Fruit fly (Drosophila melanogaster): ENCODE results near the gene CG32638.

The CG32638 gene

dm6 chrX:13131063-13131773 lies 2.6 kb upstream of the CG32638 start (continued):
- TF ChIP-seq CG14441 (GFP tag; IDR thresholded peaks at IDR 0.05) (peak; percentile 99), repo (GFP tag; optimal IDR thresholded peaks at IDR 0.05) (peak; percentile 99), slbo (GFP tag; IDR thresholded peaks at IDR 0.05) (peak; percentile 100), seq (GFP tag; IDR thresholded peaks at IDR 0.05) (peak; percentile 99), maf-S (GFP tag; optimal IDR thresholded peaks at IDR 0.05) (peak; percentile 99), CG6175 (GFP tag; IDR thresholded peaks at IDR 0.05) (peak; percentile 99), pros (GFP tag; optimal IDR thresholded peaks at IDR 0.05) (peak; percentile 82), pita (GFP tag; optimal IDR thresholded peaks at IDR 0.05) (no peak), CG3847 (GFP tag; IDR thresholded peaks at IDR 0.05) (peak; percentile 99), sug (tag; optimal IDR thresholded peaks at IDR 0.05) (peak; percentile 96), YL-1 (GFP tag; optimal IDR thresholded peaks at IDR 0.05) (peak; percentile 95), klu (GFP tag; IDR thresholded peaks at IDR 0.05) (peak; percentile 98), twi (tag; optimal IDR thresholded peaks at IDR 0.05) (peak; percentile 92), Xrp1 (GFP tag; IDR thresholded peaks at IDR 0.05) (peak; percentile 99), Atf3 (GFP tag; optimal IDR thresholded peaks at IDR 0.05) (peak; percentile 99), sob (GFP tag; IDR thresholded peaks at IDR 0.05) (peak; percentile 99), usp (GFP tag; optimal IDR thresholded peaks at IDR 0.05) (no peak), knrl (GFP tag; IDR thresholded peaks at IDR 0.05; ENCODE audit: partially characterized antibody) (peak; percentile 48; the same call in 1 of the 3 replicates), CG8281 (tag; optimal IDR thresholded peaks at IDR 0.05) (peak; percentile 92), CG11696 (GFP tag; IDR thresholded peaks at IDR 0.05) (peak; percentile 95), CG8359 (GFP tag; optimal IDR thresholded peaks at IDR 0.05; ENCODE audit: borderline replicate concordance) (peak; percentile 92), inv (GFP tag; IDR thresholded peaks at IDR 0.05; ENCODE audit: partially characterized antibody) (peak; percentile 18; the same call in 1 of the 2 replicates), CG14050 (GFP tag; IDR thresholded peaks at IDR 0.05) (peak; percentile 99), MESR4 (GFP tag; optimal IDR thresholded peaks at IDR 0.05) (peak; percentile 84), CG18011 (GFP tag; optimal IDR thresholded peaks at IDR 0.05) (peak; percentile 93), CG6272 (GFP tag; IDR thresholded peaks at IDR 0.05) (peak; percentile 99), HLH3B (GFP tag; IDR thresholded peaks at IDR 0.05) (peak; percentile 99), fru (optimal IDR thresholded peaks at IDR 0.05) (peak; percentile 15), gcm2 (GFP tag; optimal IDR thresholded peaks at IDR 0.05) (peak; percentile 99), slou (GFP tag; optimal IDR thresholded peaks at IDR 0.05) (peak; percentile 98), luna (GFP tag; optimal IDR thresholded peaks at IDR 0.05) (peak; percentile 98), fd102C (GFP tag; optimal IDR thresholded peaks at IDR 0.05) (peak; percentile 58), CG31224 (GFP tag; IDR thresholded peaks at IDR 0.05) (peak; percentile 97), tgo (GFP tag; IDR thresholded peaks at IDR 0.05) (peak; percentile 99), Bgb (GFP tag; IDR thresholded peaks at IDR 0.05; ENCODE audit: partially characterized antibody) (peak; percentile 70), CG1233 (GFP tag; optimal IDR thresholded peaks at IDR 0.05) (peak; percentile 98), Sox102F (GFP tag; optimal IDR thresholded peaks at IDR 0.05) (peak; percentile 98), dysf (GFP tag; IDR thresholded peaks at IDR 0.05) (peak; percentile 100), peb (GFP tag; IDR thresholded peaks at IDR 0.05) (peak; percentile 97), CG4820 (GFP tag; optimal IDR thresholded peaks at IDR 0.05) (peak; percentile 98), sr (GFP tag; IDR thresholded peaks at IDR 0.05) (peak; percentile 98), BEAF-32 (GFP tag; optimal IDR thresholded peaks at IDR 0.05) (peak; percentile 38), CG1024 (GFP tag; IDR thresholded peaks at IDR 0.05) (peak; percentile 97), CG7357 (GFP tag; IDR thresholded peaks at IDR 0.05) (peak; percentile 95), eve (GFP tag; optimal IDR thresholded peaks at IDR 0.05) (peak; percentile 46 to 95), Dad (GFP tag; optimal IDR thresholded peaks at IDR 0.05) (peak; percentile 99), phol (tag; optimal IDR thresholded peaks at IDR 0.05) (peak; percentile 95), ranshi (GFP tag; IDR thresholded peaks at IDR 0.05) (peak; percentile 99), Taf1 (GFP tag; IDR thresholded peaks at IDR 0.05) (peak; percentile 99), NC2β (GFP tag; optimal IDR thresholded peaks at IDR 0.05) (peak; percentile 98)
